Worm (Caenorhabditis elegans) whole organism, L1 larva: ENCODE data around the gene arrd-25.
A peak's percentile ranks its signal among the peaks of the same experiment; 100 is the strongest.

Experiments used
- aha-1 ChIP-seq: fragments of 150-350 bp; optimal IDR thresholded peaks from 2 replicates; lab custom pipeline; 2014; ENCODE audit warnings: missing biosample characterization, missing genetic modification characterization
- alr-1 ChIP-seq: fragments of 200-800 bp; sonication (Bioruptor generic); optimal IDR thresholded peaks from 2 replicates; lab custom pipeline; 2018; ENCODE audit warnings: borderline replicate concordance, mild to moderate bottlenecking, missing genetic modification characterization, missing compliant biosample characterization
- blmp-1 ChIP-seq: fragments of 150-350 bp; optimal IDR thresholded peaks from 2 replicates; lab custom pipeline; 2014; ENCODE audit warnings: missing biosample characterization, missing genetic modification characterization
- dpl-1 ChIP-seq, 3 experiments: fragments of 150-350 bp in 2 of 3; sonication (generic microtip) in 1 of 3; optimal IDR thresholded peaks; 2 replicates each; lab custom pipeline; 2014 to 2017; ENCODE audit warnings: missing biosample characterization in 3 of 3, missing genetic modification characterization in 3 of 3, missing genetic modification reagents in 3 of 3
- lin-13 ChIP-seq: fragments of 150-350 bp; optimal IDR thresholded peaks from 2 replicates; lab custom pipeline; 2014; ENCODE audit warnings: missing biosample characterization, missing genetic modification reagents, missing genetic modification characterization
- nhr-237 ChIP-seq: fragments of 150-350 bp; optimal IDR thresholded peaks from 2 replicates; lab custom pipeline; 2014; ENCODE audit warnings: missing biosample characterization, missing genetic modification characterization
- nhr-28 ChIP-seq: fragments of 150-350 bp; optimal IDR thresholded peaks from 2 replicates; lab custom pipeline; 2014; ENCODE audit warnings: missing biosample characterization, missing genetic modification characterization
- nhr-77 ChIP-seq: fragments of 150-350 bp; optimal IDR thresholded peaks from 2 replicates; lab custom pipeline; 2014; ENCODE audit warnings: missing biosample characterization, missing genetic modification characterization

- no peak for TF ChIP-seq lin-13 (GFP tag; lab: Kevin White, UChicago)
- no peak for TF ChIP-seq dpl-1 (GFP tag; optimal IDR thresholded peaks at IDR 0.05; lab: Kevin White, UChicago)
- TF ChIP-seq nhr-28 (tag; lab: Kevin White, UChicago), result no peak
- TF ChIP-seq alr-1 (tag; lab: Kevin White, UChicago), result no peak
- TF ChIP-seq nhr-77 (tag; lab: Kevin White, UChicago), result no peak
- no peak for TF ChIP-seq aha-1
- no peak for TF ChIP-seq nhr-237
- TF ChIP-seq blmp-1 (tag; lab: Kevin White, UChicago), result peak; percentile 98
These were observed 35.9 kb downstream of the arrd-25 start for ce11 chrX:14069528-14069927.
